Worm (Caenorhabditis elegans) whole organism, L4 larva: ENCODE results near the gene sri-29.

Experiments
- F10B5.3 ChIP-seq: sonication (generic microtip); optimal IDR thresholded peaks from 2 replicates; lab custom pipeline; 2016; ENCODE audit warnings: mild to moderate bottlenecking, missing genetic modification characterization, missing compliant biosample characterization
- F44E2.7 ChIP-seq: fragments of 200-800 bp; sonication (Bioruptor generic); IDR thresholded peaks from 2 replicates; pipeline ENCODE4 v2.1.2; 2022; ENCODE audit warnings: missing genetic modification characterization, missing compliant biosample characterization
- F49E8.2 ChIP-seq: sonication (generic microtip); optimal IDR thresholded peaks from 2 replicates; lab custom pipeline; 2016; ENCODE audit warnings: missing compliant biosample characterization, mild to moderate bottlenecking, missing genetic modification characterization, borderline replicate concordance
- Y48G9A.11 ChIP-seq: fragments of 200-800 bp; sonication (Bioruptor generic); IDR thresholded peaks from 2 replicates; pipeline ENCODE4 v1.3.6; 2022; ENCODE audit warnings: missing genetic modification reagents, missing genetic modification characterization, missing compliant biosample characterization
- Y5F2A.4 ChIP-seq: fragments of 200-800 bp; sonication (Bioruptor generic); optimal IDR thresholded peaks from 2 replicates; lab custom pipeline; 2018; ENCODE audit warnings: mild to moderate bottlenecking, missing genetic modification characterization, missing compliant biosample characterization
- ZK546.5 ChIP-seq, 2 experiments: sonication (generic microtip); optimal IDR thresholded peaks; 2 replicates each; lab custom pipeline; 2017; ENCODE audit warnings: missing biosample characterization in 2 of 2, missing genetic modification characterization in 2 of 2
- aha-1 ChIP-seq: fragments of 150-350 bp; peaks from one replicate; lab custom pipeline; 2014; ENCODE audit warnings: missing biosample characterization, missing genetic modification characterization
- attf-4 ChIP-seq: sonication (generic microtip); optimal IDR thresholded peaks from 3 replicates; lab custom pipeline; 2017; ENCODE audit warnings: missing biosample characterization, missing genetic modification characterization
- ceh-62 ChIP-seq: sonication (generic microtip); optimal IDR thresholded peaks from 2 replicates; lab custom pipeline; 2017; ENCODE audit warnings: missing biosample characterization, missing genetic modification characterization
- daf-12 ChIP-seq: fragments of 150-350 bp; optimal IDR thresholded peaks from 2 replicates; lab custom pipeline; 2014; ENCODE audit warnings: missing biosample characterization, missing genetic modification reagents, missing genetic modification characterization
- daf-8 ChIP-seq: fragments of 200-800 bp; sonication (Bioruptor generic); IDR thresholded peaks from 2 replicates; pipeline ENCODE4 v1.3.6; 2022; ENCODE audit warnings: missing genetic modification characterization, missing compliant biosample characterization
- dmd-6 ChIP-seq: fragments of 200-800 bp; sonication (Bioruptor generic); IDR thresholded peaks from 2 replicates; pipeline ENCODE4 v1.3.6; 2022; ENCODE audit warnings: missing genetic modification reagents, missing genetic modification characterization, missing compliant biosample characterization
- dmd-9 ChIP-seq: fragments of 200-800 bp; sonication (Bioruptor generic); IDR thresholded peaks from 2 replicates; pipeline ENCODE4 v1.3.6; 2022; ENCODE audit warnings: missing genetic modification reagents, missing genetic modification characterization, missing compliant biosample characterization
- duxl-1 ChIP-seq: sonication (generic microtip); optimal IDR thresholded peaks from 2 replicates; lab custom pipeline; 2016; ENCODE audit warnings: mild to moderate bottlenecking, missing genetic modification characterization, moderate library complexity, missing compliant biosample characterization; ENCODE audit not compliant: poor library complexity
- dve-1 ChIP-seq: sonication (generic microtip); optimal IDR thresholded peaks from 2 replicates; lab custom pipeline; 2017; ENCODE audit warnings: antibody characterized with exemption, mild to moderate bottlenecking, missing genetic modification characterization, missing compliant biosample characterization; ENCODE audit not compliant: insufficient read depth
- hlh-11 ChIP-seq: fragments of 200-800 bp; sonication (Bioruptor generic); optimal IDR thresholded peaks from 2 replicates; lab custom pipeline; 2018; ENCODE audit warnings: mild to moderate bottlenecking, missing genetic modification characterization, missing compliant biosample characterization
- lin-1 ChIP-seq: fragments of 200-800 bp; sonication (Bioruptor generic); IDR thresholded peaks from 2 replicates; pipeline ENCODE4 v1.3.6; 2022; ENCODE audit warnings: missing genetic modification reagents, missing genetic modification characterization, missing compliant biosample characterization
- lin-38 ChIP-seq: fragments of 200-800 bp; sonication (Bioruptor generic); IDR thresholded peaks from 2 replicates; pipeline ENCODE4 v1.3.6; 2022; ENCODE audit warnings: missing genetic modification reagents, missing genetic modification characterization, missing compliant biosample characterization
- madf-9 ChIP-seq: fragments of 200-800 bp; sonication (Bioruptor generic); conservative IDR thresholded peaks from 2 replicates; pipeline ENCODE4 v1.3.6; 2022; ENCODE audit warnings: missing genetic modification reagents, missing genetic modification characterization, missing compliant biosample characterization
- mdt-29 ChIP-seq: fragments of 200-800 bp; sonication (Bioruptor generic); IDR thresholded peaks from 2 replicates; pipeline ENCODE4 v1.3.6; 2022; ENCODE audit warnings: missing genetic modification reagents, missing genetic modification characterization, missing compliant biosample characterization
- mxl-2 ChIP-seq: fragments of 200-800 bp; sonication (Bioruptor generic); conservative IDR thresholded peaks from 2 replicates; pipeline ENCODE4 v1.3.6; 2022; ENCODE audit warnings: missing genetic modification reagents, missing genetic modification characterization, missing compliant biosample characterization
- nhr-10 ChIP-seq: fragments of 150-350 bp; optimal IDR thresholded peaks from 2 replicates; lab custom pipeline; 2014; ENCODE audit warnings: missing biosample characterization, missing genetic modification characterization
- nhr-11 ChIP-seq: fragments of 150-350 bp; optimal IDR thresholded peaks from 2 replicates; lab custom pipeline; 2014; ENCODE audit warnings: missing biosample characterization, missing genetic modification characterization
- nhr-111 ChIP-seq: fragments of 200-800 bp; sonication (Bioruptor generic); optimal IDR thresholded peaks from 2 replicates; lab custom pipeline; 2018; ENCODE audit warnings: mild to moderate bottlenecking, missing genetic modification characterization, missing compliant biosample characterization
- nhr-28 ChIP-seq: fragments of 150-350 bp; optimal IDR thresholded peaks from 2 replicates; lab custom pipeline; 2014; ENCODE audit warnings: missing biosample characterization, missing genetic modification characterization
- php-3 ChIP-seq: fragments of 200-800 bp; sonication (Bioruptor generic); IDR thresholded peaks from 2 replicates; pipeline ENCODE4 v1.3.6; 2022; ENCODE audit warnings: missing genetic modification reagents, missing genetic modification characterization, missing compliant biosample characterization
- rbr-2 ChIP-seq: sonication (generic microtip); optimal IDR thresholded peaks from 2 replicates; lab custom pipeline; 2016; ENCODE audit warnings: missing genotype, missing genetic modification characterization, missing compliant biosample characterization
- set-16 ChIP-seq: fragments of 200-800 bp; sonication (Bioruptor generic); IDR thresholded peaks from 2 replicates; pipeline ENCODE4 v1.3.6; 2022; ENCODE audit warnings: missing genetic modification reagents, missing genetic modification characterization, missing compliant biosample characterization
- tra-1 ChIP-seq: fragments of 200-800 bp; sonication (Bioruptor generic); IDR thresholded peaks from 2 replicates; pipeline ENCODE4 v1.3.6; 2022; ENCODE audit warnings: missing genetic modification reagents, missing genetic modification characterization, missing compliant biosample characterization
- unc-130 ChIP-seq: sonication (generic microtip); optimal IDR thresholded peaks from 2 replicates; lab custom pipeline; 2016; ENCODE audit warnings: missing genetic modification reagents, missing genetic modification characterization, missing compliant biosample characterization
- unc-62 ChIP-seq, 3 experiments: fragments of 150-350 bp in 1 of 3; sonication (generic microtip); optimal IDR thresholded peaks in 2 of 3; peaks in 1 of 3; 1 replicate in 1 of 3; 2 replicates in 2 of 3; lab custom pipeline; 2014 to 2017; ENCODE audit warnings: missing biosample characterization in 3 of 3, missing genetic modification characterization in 3 of 3, missing genetic modification reagents in 3 of 3, missing genotype in 1 of 3
- zfp-2 ChIP-seq: sonication (generic microtip); optimal IDR thresholded peaks from 2 replicates; lab custom pipeline; 2016; ENCODE audit warnings: mild to moderate bottlenecking, missing genetic modification characterization, missing compliant biosample characterization
- zfp-3 ChIP-seq: fragments of 200-800 bp; sonication (Bioruptor generic); conservative IDR thresholded peaks from 2 replicates; pipeline ENCODE4 v1.3.6; 2022; ENCODE audit warnings: missing genetic modification reagents, missing genetic modification characterization, missing compliant biosample characterization
- zip-2 ChIP-seq: fragments of 150-350 bp; optimal IDR thresholded peaks from 2 replicates; lab custom pipeline; 2014; ENCODE audit warnings: missing biosample characterization, missing genetic modification characterization
- ztf-7 ChIP-seq: fragments of 150-350 bp; optimal IDR thresholded peaks from 2 replicates; lab custom pipeline; 2014; ENCODE audit warnings: missing biosample characterization, missing genetic modification characterization

sri-29 gene

DNA sequence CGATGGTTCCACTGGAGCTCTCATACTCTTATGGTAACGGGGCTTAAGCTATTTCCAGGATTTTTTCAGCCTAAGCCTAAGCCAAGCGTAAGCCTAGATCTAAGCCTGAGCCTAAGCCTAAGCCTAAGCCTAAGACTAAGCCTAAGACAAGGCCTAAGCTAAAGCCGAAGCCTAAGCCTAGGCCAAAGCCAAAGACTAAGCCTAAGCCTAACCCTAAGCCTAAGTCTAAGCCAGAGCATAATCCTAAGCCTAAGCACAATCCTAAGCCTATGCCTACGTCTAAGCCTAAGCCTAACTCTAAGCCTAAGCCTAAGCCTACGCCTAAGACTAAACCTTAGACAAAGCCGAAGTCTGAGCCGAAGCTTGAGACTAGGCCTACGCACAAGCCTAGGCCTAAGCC is 4.9 kb downstream of the sri-29 start:
- TF ChIP-seq tra-1 (GFP tag; lab: Robert Waterston, UW), result no peak
- no peak for TF ChIP-seq aha-1 (tag; lab: Kevin White, UChicago)
- TF ChIP-seq php-3, result no peak
- TF ChIP-seq F44E2.7, result no peak
- no peak for TF ChIP-seq ZK546.5 (tag; optimal IDR thresholded peaks at IDR 0.05; lab: Kevin White, UChicago)
- TF ChIP-seq nhr-28, result no peak
- TF ChIP-seq Y5F2A.4 (GFP tag; lab: Kevin White, UChicago), result no peak
- TF ChIP-seq, all 104 proteins: peak for 0

ce11 chrII:3050703-3051102 is 6.6 kb downstream of the sri-29 start, which contains the start of gene sri-31:
TSS of gene sri-31 (plus strand) at chrII:3051003.
- TF ChIP-seq nhr-111 (no peak), Y48G9A.11 (GFP tag; lab: Robert Waterston, UW) (0 out of 2 replicates have a peak, but pooled peaks have one; percentile 7)

DNA sequence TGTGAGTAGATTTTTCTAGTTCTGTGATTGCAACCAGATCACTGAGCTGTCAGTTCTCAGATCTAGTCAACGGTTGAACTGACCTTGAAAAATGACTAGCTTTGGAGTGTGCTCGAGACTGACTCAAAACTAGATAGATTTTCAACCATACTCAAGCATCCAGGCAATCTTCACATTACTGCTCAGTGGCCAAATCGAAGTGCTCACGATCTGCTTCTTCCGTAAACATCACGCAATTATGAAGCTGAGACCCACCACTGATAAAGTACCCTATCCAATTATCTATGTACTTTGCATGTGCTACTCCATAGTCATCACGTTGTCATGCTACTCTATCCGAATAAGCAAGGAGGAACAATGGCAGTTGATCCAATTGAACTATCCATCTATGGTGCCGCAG is 7.2 kb downstream of the sri-29 start:
- TF ChIP-seq nhr-10 (tag; lab: Kevin White, UChicago) (no peak), F10B5.3 (tag; lab: Kevin White, UChicago) (no peak), unc-62 (GFP tag; optimal IDR thresholded peaks at IDR 0.05 in 1 of 2; lab: Kevin White, UChicago) (peak in 1 of 2 experiments; percentile 94), unc-62 (tag; optimal IDR thresholded peaks at IDR 0.05; lab: Kevin White, UChicago) (no peak)

- TF ChIP-seq hlh-11 (tag; lab: Kevin White, UChicago), result no peak
- no peak for TF ChIP-seq dve-1
- no peak for TF ChIP-seq mdt-29 (GFP tag; lab: Robert Waterston, UW)
- TF ChIP-seq zip-2 (tag; lab: Kevin White, UChicago), result no peak
- no peak for TF ChIP-seq attf-4 (tag; lab: Kevin White, UChicago)
- peak; percentile 76 for TF ChIP-seq set-16 (GFP tag; lab: Robert Waterston, UW)
- TF ChIP-seq lin-1 (GFP tag; lab: Robert Waterston, UW), result no peak
- TF ChIP-seq, all 104 proteins: peak for 1
Measured at ce11 chrII:3052843-3053242, 8.7 kb downstream of the sri-29 start.

- TF ChIP-seq aha-1 (tag; lab: Kevin White, UChicago) (peak; percentile 95), dmd-9 (GFP tag; lab: Robert Waterston, UW) (no peak)
Measured at ce11 chrII:3053689-3054088, 9.6 kb downstream of the sri-29 start.

DNA sequence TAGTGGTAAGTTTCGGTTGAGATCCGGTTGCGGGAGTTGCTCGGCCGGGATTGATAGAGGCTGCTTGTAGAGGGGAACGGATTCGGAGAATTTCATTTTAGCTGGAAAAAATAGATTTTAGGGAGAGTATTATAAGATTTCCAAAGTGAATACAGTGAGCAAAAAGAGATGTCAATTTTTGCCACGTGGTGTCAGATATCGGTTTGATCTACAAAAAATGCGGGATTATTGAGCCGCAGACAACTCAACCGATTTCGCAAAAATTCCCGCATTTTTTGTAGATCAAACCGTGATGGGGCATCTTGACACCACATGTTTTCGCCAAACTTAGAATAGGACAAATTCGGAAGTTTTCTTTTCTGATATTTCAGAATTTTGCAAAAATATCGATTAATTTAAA is 10.1 kb downstream of the sri-29 start, which contains the start of gene lido-13:
Gene lido-13, minus strand, starts transcription at position 101 of the 400 bp plus-strand sequence.
- TF ChIP-seq php-3 (no peak), duxl-1 (no peak), ceh-62 (tag; lab: Kevin White, UChicago) (no peak), madf-9 (no peak), daf-8 (no peak), attf-4 (tag; lab: Kevin White, UChicago) (no peak), F44E2.7 (no peak), unc-130 (no peak), lin-38 (GFP tag; lab: Robert Waterston, UW) (no peak), daf-12 (tag; lab: Kevin White, UChicago) (no peak), zfp-2 (tag; lab: Kevin White, UChicago) (no peak), ztf-7 (tag; lab: Kevin White, UChicago) (no peak), dmd-6 (no peak), unc-62 (GFP tag; optimal IDR thresholded peaks at IDR 0.05 in 1 of 2; lab: Kevin White, UChicago) (no peak), unc-62 (tag; optimal IDR thresholded peaks at IDR 0.05; lab: Kevin White, UChicago) (no peak), F49E8.2 (tag; lab: Kevin White, UChicago) (no peak), zfp-3 (GFP tag; lab: Robert Waterston, UW) (no peak), rbr-2 (tag; lab: Kevin White, UChicago) (no peak), mxl-2 (GFP tag; lab: Robert Waterston, UW) (no peak), nhr-11 (no peak)
